Worm (Caenorhabditis elegans) whole organism, early embryonic: ENCODE data around the gene ran-2.

ENCODE experiments used
- ama-1 ChIP-seq: fragments of 150-350 bp; optimal IDR thresholded peaks from 2 replicates; lab custom pipeline; 2014
- ceh-36 ChIP-seq: sonication (generic microtip); optimal IDR thresholded peaks from 2 replicates; lab custom pipeline; 2016; ENCODE audit warnings: missing genetic modification characterization, inconsistent platforms, missing compliant biosample characterization
- ets-7 ChIP-seq: sonication (generic microtip); optimal IDR thresholded peaks from 2 replicates; lab custom pipeline; 2016; ENCODE audit warnings: missing genotype, missing genetic modification characterization, missing compliant biosample characterization
- flt-1 ChIP-seq: fragments of 200-800 bp; sonication (Bioruptor generic); IDR thresholded peaks from 2 replicates; pipeline ENCODE4 v1.3.6; 2022; ENCODE audit warnings: missing genetic modification characterization, missing compliant biosample characterization
- hnd-1 ChIP-seq: sonication (generic microtip); optimal IDR thresholded peaks from 2 replicates; lab custom pipeline; 2016; ENCODE audit warnings: missing genetic modification characterization, missing compliant biosample characterization

DNA sequence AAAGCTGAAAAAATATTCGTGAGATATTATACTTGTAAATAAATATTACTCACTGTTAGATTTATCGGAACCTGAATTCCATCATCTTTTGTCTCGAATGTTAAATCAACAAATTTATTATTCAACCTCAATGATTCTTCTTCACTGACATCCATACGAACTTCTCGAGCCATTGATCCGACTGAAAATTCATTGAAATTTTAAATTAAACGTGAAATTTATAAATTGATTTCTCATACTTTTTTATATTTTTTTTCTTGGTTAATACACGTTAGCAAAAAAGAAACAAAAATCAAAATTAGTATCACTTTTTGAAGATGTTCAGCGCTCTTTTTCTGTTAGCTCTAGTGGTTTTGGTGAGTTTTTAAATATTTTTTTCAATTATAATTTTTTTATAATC, 13.5 kb upstream of the ran-2 start, which contains the start of gene C29E4.14:
- no peak for TF ChIP-seq ets-7 (tag; lab: Kevin White, UChicago)
- TF ChIP-seq ama-1 (lab: Kevin White, UChicago) = no peak
- no peak for TF ChIP-seq flt-1
- no peak for TF ChIP-seq hnd-1
- no peak for TF ChIP-seq ceh-36 (tag; lab: Kevin White, UChicago)
